Worm (Caenorhabditis elegans): ENCODE results near the gene cpr-5.

The cpr-5 gene

DNA sequence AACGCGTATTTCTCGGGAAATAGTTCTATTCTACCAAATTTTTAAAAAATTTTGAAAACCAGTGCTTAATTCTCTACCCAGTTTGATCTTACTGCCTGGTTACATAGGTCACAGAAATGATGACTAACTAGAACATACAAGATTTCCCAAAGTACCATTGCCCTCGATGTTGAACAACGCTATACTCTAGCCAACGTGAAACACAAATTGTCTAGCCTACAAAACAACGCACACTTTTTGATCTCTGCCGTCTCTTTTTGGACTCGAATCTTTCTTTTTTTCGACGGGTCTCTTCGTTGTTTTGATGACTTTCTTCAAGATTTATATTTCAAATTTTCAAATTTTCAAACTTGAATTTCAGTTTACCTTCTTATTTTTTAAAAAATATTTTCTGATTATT is 33.6 kb downstream of the cpr-5 start, which contains the start of gene Y50D4B.2:
Gene Y50D4B.2 (plus strand): TSS at position 301 of the 400 bp plus-strand sequence.
- TF ChIP-seq F33H1.4 (GFP tag; IDR thresholded peaks at IDR 0.05), result no peak
- TF ChIP-seq lsl-1 (GFP tag; optimal IDR thresholded peaks at IDR 0.05), result no peak
- TF ChIP-seq ceh-91 (GFP tag; IDR thresholded peaks at IDR 0.05), result no peak
- TF ChIP-seq ztf-18 (tag; optimal IDR thresholded peaks at IDR 0.05), result no peak
- no peak for TF ChIP-seq somi-1 (GFP tag; optimal IDR thresholded peaks at IDR 0.05)
- no peak for TF ChIP-seq pbrm-1 (GFP tag; IDR thresholded peaks at IDR 0.05)
- no peak for TF ChIP-seq bed-1 (GFP tag; IDR thresholded peaks at IDR 0.05)
- no peak for TF ChIP-seq Y53G8AR.9 (GFP tag; conservative IDR thresholded peaks at IDR 0.05)
- no peak for TF ChIP-seq F10E7.11 (tag; optimal IDR thresholded peaks at IDR 0.05)
- no peak for TF ChIP-seq rec-8 (tag; optimal IDR thresholded peaks at IDR 0.05)
- no peak for TF ChIP-seq nhr-80 (tag; optimal IDR thresholded peaks at IDR 0.05)
- no peak for TF ChIP-seq attf-3 (GFP tag; conservative IDR thresholded peaks at IDR 0.05)
- TF ChIP-seq unc-62 (GFP tag; optimal IDR thresholded peaks at IDR 0.05), result no peak
- no peak for TF ChIP-seq zfh-2 (GFP tag; conservative IDR thresholded peaks at IDR 0.05)
- no peak for TF ChIP-seq lsy-27 (tag; optimal IDR thresholded peaks at IDR 0.05; ENCODE audit: borderline replicate concordance, insufficient read depth)
- TF ChIP-seq snpc-3.4 (tag; optimal IDR thresholded peaks at IDR 0.05), result no peak
- TF ChIP-seq cebp-2 (GFP tag; IDR thresholded peaks at IDR 0.05), result no peak
- TF ChIP-seq lag-1 (GFP tag; IDR thresholded peaks at IDR 0.05), result no peak

DNA sequence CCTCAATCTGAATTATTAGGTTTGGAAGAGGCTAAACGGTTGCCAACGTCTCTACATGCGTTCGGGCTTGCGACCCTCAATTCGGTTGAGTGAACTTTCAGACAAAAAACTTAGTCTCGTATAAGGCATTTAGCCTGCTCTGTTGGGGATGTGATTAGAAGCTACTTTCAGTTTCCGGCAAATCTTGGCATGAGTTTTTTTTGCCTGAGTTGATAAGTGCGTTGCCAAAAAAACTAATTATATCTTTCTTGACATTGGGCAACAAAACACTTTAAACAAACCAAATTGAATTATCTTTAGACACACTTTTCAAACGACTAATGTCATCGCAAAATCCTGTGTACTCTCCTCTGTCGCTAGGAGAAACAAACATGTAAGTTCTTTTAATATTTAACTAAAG is 41.5 kb downstream of the cpr-5 start, which contains the start of gene Y50D4B.4:
Gene Y50D4B.4 (plus strand): TSS at position 301 of the 400 bp plus-strand sequence.
- no peak for TF ChIP-seq Y56A3A.18 (GFP tag; IDR thresholded peaks at IDR 0.05)
- TF ChIP-seq dpl-1 (GFP tag; optimal IDR thresholded peaks at IDR 0.05), result no peak
- TF ChIP-seq nhr-27 (tag; optimal IDR thresholded peaks at IDR 0.05), result no peak
- TF ChIP-seq attf-3 (GFP tag; conservative IDR thresholded peaks at IDR 0.05), result no peak
- TF ChIP-seq Y53F4B.3 (GFP tag; IDR thresholded peaks at IDR 0.05), result no peak
- TF ChIP-seq lin-35 (GFP tag; optimal IDR thresholded peaks at IDR 0.05), result no peak
- no peak for TF ChIP-seq ZK185.1 (tag; optimal IDR thresholded peaks at IDR 0.05; ENCODE audit: poor library complexity, severe bottlenecking)
- no peak for TF ChIP-seq hlh-12 (tag; optimal IDR thresholded peaks at IDR 0.05)
- no peak for TF ChIP-seq ztf-22 (GFP tag; optimal IDR thresholded peaks at IDR 0.05)
- no peak for TF ChIP-seq snpc-1.1 (tag; optimal IDR thresholded peaks at IDR 0.05; ENCODE audit: insufficient read depth)
- no peak for TF ChIP-seq F39B2.1 (GFP tag; IDR thresholded peaks at IDR 0.05)
- no peak for TF ChIP-seq ztf-28 (GFP tag; IDR thresholded peaks at IDR 0.05)
- no peak for TF ChIP-seq F23B12.7 (tag; optimal IDR thresholded peaks at IDR 0.05; ENCODE audit: insufficient read depth)
- TF ChIP-seq F33H1.4 (GFP tag; IDR thresholded peaks at IDR 0.05), result no peak

DNA sequence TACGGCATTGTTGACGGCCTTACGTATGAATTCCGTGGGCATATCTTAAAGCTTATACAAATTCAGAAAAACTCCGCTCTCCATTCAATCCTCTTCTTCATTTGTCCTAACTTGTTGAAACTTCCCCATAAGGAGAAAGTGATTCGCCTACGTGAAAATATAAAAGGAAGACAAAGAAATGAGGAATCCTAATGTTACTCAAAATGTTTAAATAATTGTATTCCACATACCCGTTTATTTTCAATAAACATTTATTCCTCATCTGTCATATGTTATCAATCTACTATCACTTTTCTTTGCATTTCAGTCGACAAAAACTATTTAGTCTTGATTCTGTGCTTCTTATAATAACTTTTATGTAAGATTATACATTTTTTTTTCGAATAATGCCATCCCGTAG is 45.9 kb downstream of the cpr-5 start, which contains the start of gene clec-203:
Gene clec-203 (plus strand): TSS at position 301 of the 400 bp plus-strand sequence.
- TF ChIP-seq efl-1 (GFP tag; optimal IDR thresholded peaks at IDR 0.05), result no peak
- no peak for TF ChIP-seq Y95B8A.8 (GFP tag; IDR thresholded peaks at IDR 0.05)
- no peak for TF ChIP-seq ceh-91 (GFP tag; IDR thresholded peaks at IDR 0.05)
- TF ChIP-seq F22D6.2 (tag; optimal IDR thresholded peaks at IDR 0.05), result no peak
- no peak for TF ChIP-seq ccch-3 (GFP tag; optimal IDR thresholded peaks at IDR 0.05)
- no peak for TF ChIP-seq unc-62 (GFP tag; optimal IDR thresholded peaks at IDR 0.05)
- no peak for TF ChIP-seq gei-17 (GFP tag; optimal IDR thresholded peaks at IDR 0.05)
- no peak for TF ChIP-seq egrh-3 (GFP tag; IDR thresholded peaks at IDR 0.05)
- no peak for TF ChIP-seq nhr-90 (tag; optimal IDR thresholded peaks at IDR 0.05)
- TF ChIP-seq him-1 (tag; optimal IDR thresholded peaks at IDR 0.05), result no peak
- no peak for TF ChIP-seq tbx-9 (tag; optimal IDR thresholded peaks at IDR 0.05; ENCODE audit: borderline replicate concordance)
- TF ChIP-seq lin-26 (GFP tag; IDR thresholded peaks at IDR 0.05), result no peak
- TF ChIP-seq nhr-80 (tag; optimal IDR thresholded peaks at IDR 0.05), result no peak
- TF ChIP-seq madf-8 (GFP tag; conservative IDR thresholded peaks at IDR 0.05), result no peak
- no peak for TF ChIP-seq somi-1 (GFP tag; optimal IDR thresholded peaks at IDR 0.05)
